Worm (Caenorhabditis elegans): ENCODE results near the gene K08A2.2.

DNA sequence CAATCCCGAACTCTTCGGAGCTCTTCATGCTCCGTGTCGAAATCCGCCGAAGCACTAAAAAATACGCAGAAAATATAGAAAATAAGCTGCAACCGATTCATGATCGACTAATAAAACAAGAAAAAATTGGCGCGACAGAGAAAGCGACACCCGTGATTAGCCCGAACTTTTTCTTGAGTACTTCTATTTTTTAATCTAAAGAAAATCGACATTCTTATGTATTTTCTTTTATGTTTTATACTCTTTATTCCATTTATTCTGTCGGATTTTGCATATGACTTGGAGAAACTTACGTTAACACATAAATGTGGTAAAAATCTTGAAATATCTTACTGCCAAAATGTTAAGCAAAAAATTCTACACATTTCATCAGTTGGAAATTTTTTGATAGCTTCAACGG lies 47.4 kb upstream of the K08A2.2 start, which contains the start of the genes irld-50 and irld-49:
- no peak for TF ChIP-seq ZK546.5 (tag; optimal IDR thresholded peaks at IDR 0.05)
- no peak for TF ChIP-seq nhr-77 (tag; optimal IDR thresholded peaks at IDR 0.05)
- no peak for TF ChIP-seq lin-13 (GFP tag; optimal IDR thresholded peaks at IDR 0.05)
- no peak for TF ChIP-seq elt-3 (tag; optimal IDR thresholded peaks at IDR 0.05)
- TF ChIP-seq skn-1 (tag; optimal IDR thresholded peaks at IDR 0.05): no peak
- no peak for TF ChIP-seq unc-62 (GFP tag; optimal IDR thresholded peaks at IDR 0.05)
- TF ChIP-seq nhr-237 (tag; optimal IDR thresholded peaks at IDR 0.05): no peak
- no peak for TF ChIP-seq ztf-4 (tag; optimal IDR thresholded peaks at IDR 0.05)
- TF ChIP-seq mdl-1 (tag; optimal IDR thresholded peaks at IDR 0.05): no peak
- no peak for TF ChIP-seq nhr-129 (tag; optimal IDR thresholded peaks at IDR 0.05)
- no peak for TF ChIP-seq elt-1 (tag; optimal IDR thresholded peaks at IDR 0.05)
- no peak for TF ChIP-seq snpc-4 (tag; optimal IDR thresholded peaks at IDR 0.05)
- no peak for TF ChIP-seq zag-1 (tag; optimal IDR thresholded peaks at IDR 0.05)
- no peak for TF ChIP-seq F13H6.1 (tag; optimal IDR thresholded peaks at IDR 0.05)

All from whole organism, L2 larva.